Worm (Caenorhabditis elegans): ENCODE measurements around the gene talp-3.

DNA sequence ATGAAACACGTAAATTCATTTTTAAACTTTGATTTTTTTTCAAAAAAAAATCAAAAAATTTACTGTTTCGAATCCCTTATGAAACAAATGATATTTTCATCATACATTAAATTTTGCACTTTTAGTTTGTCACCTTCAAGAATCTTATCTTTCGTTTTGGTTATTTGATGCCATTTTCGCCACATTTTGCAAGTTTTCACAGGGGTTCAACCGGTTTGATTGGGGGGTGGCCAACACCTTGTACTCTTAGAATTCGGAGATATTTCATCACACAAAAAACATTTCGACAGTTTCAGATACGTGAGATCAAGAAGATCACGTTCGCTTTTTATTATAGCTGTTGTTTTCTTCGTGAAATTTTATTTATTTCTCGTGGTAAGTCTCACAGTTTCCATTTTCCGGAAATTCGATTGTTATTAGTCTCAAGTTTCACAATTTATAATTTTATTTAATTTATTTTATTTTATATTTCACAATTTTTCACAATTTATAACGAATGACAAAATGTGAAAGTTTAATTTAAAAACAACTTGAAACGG, 24.0 kb upstream of the talp-3 start, which contains the start of gene Y57G11C.31:
- no peak for TF ChIP-seq zag-1 (tag; optimal IDR thresholded peaks at IDR 0.05)
- TF ChIP-seq sem-4 (tag; optimal IDR thresholded peaks at IDR 0.05): no peak
- peak; percentile 45 for TF ChIP-seq nhr-25 (tag; optimal IDR thresholded peaks at IDR 0.05)
- no peak for TF ChIP-seq alr-1 (tag; optimal IDR thresholded peaks at IDR 0.05)
- no peak for TF ChIP-seq R02D3.7 (tag; optimal IDR thresholded peaks at IDR 0.05)
- TF ChIP-seq F13H6.1 (tag; optimal IDR thresholded peaks at IDR 0.05): no peak
- no peak for TF ChIP-seq nhr-6 (tag; optimal IDR thresholded peaks at IDR 0.05)
- TF ChIP-seq nhr-77 (tag; optimal IDR thresholded peaks at IDR 0.05): no peak
- TF ChIP-seq nhr-21 (tag; optimal IDR thresholded peaks at IDR 0.05): peak; percentile 48
- TF ChIP-seq unc-39 (tag; optimal IDR thresholded peaks at IDR 0.05): no peak
- TF ChIP-seq blmp-1 (tag; optimal IDR thresholded peaks at IDR 0.05; ENCODE audit: insufficient read depth): peak; percentile 67
- TF ChIP-seq nhr-11 (tag; optimal IDR thresholded peaks at IDR 0.05): no peak

Data from whole organism, L2 larva.